Worm (Caenorhabditis elegans): ENCODE data around the gene math-13.

math-13 gene

ce11 chrII:1882705-1883104, 6.9 kb downstream of the math-13 start, which contains the start of gene math-5:
math-5 (minus strand) TSS chrII:1882805.
- TF ChIP-seq med-1 (GFP tag; optimal IDR thresholded peaks at IDR 0.05; ENCODE audit: insufficient read depth) (no peak), klf-2 (GFP tag; conservative IDR thresholded peaks at IDR 0.05) (no peak), ztf-29 (GFP tag; IDR thresholded peaks at IDR 0.05) (no peak)

ce11 chrII:1884635-1885034, 8.9 kb downstream of the math-13 start, which contains the start of gene math-6:
math-6 (minus strand) TSS chrII:1884735.
- TF ChIP-seq flt-1 (GFP tag; IDR thresholded peaks at IDR 0.05) (no peak), cog-1 (tag; optimal IDR thresholded peaks at IDR 0.05) (no peak), tab-1 (GFP tag; IDR thresholded peaks at IDR 0.05) (no peak), med-1 (GFP tag; optimal IDR thresholded peaks at IDR 0.05; ENCODE audit: insufficient read depth) (no peak), ztf-23 (GFP tag; IDR thresholded peaks at IDR 0.05) (no peak), klf-2 (GFP tag; conservative IDR thresholded peaks at IDR 0.05) (no peak), ref-1 (GFP tag; conservative IDR thresholded peaks at IDR 0.05) (no peak), T22C8.4 (GFP tag; IDR thresholded peaks at IDR 0.05) (no peak), ztf-29 (GFP tag; IDR thresholded peaks at IDR 0.05) (no peak)

ce11 chrII:1886379-1886778, 10.6 kb downstream of the math-13 start, which contains the start of gene math-7:
math-7 (minus strand) TSS chrII:1886479.
- TF ChIP-seq med-1 (GFP tag; optimal IDR thresholded peaks at IDR 0.05; ENCODE audit: insufficient read depth): no peak
- TF ChIP-seq cog-1 (tag; optimal IDR thresholded peaks at IDR 0.05): no peak
- TF ChIP-seq tab-1 (GFP tag; IDR thresholded peaks at IDR 0.05): no peak
- TF ChIP-seq klf-2 (GFP tag; conservative IDR thresholded peaks at IDR 0.05): no peak
- TF ChIP-seq flt-1 (GFP tag; IDR thresholded peaks at IDR 0.05): no peak
- no peak for TF ChIP-seq ztf-29 (GFP tag; IDR thresholded peaks at IDR 0.05)

ce11 chrII:1889071-1889470, 13.3 kb downstream of the math-13 start, which contains the start of gene math-8:
math-8 (minus strand) TSS chrII:1889171.
- TF ChIP-seq ztf-23 (GFP tag; IDR thresholded peaks at IDR 0.05) (no peak), flt-1 (GFP tag; IDR thresholded peaks at IDR 0.05) (no peak), ref-1 (GFP tag; conservative IDR thresholded peaks at IDR 0.05) (no peak), ztf-29 (GFP tag; IDR thresholded peaks at IDR 0.05) (no peak), cog-1 (tag; optimal IDR thresholded peaks at IDR 0.05) (no peak), klf-2 (GFP tag; conservative IDR thresholded peaks at IDR 0.05) (no peak), med-1 (GFP tag; optimal IDR thresholded peaks at IDR 0.05; ENCODE audit: insufficient read depth) (no peak), T22C8.4 (GFP tag; IDR thresholded peaks at IDR 0.05) (no peak), tab-1 (GFP tag; IDR thresholded peaks at IDR 0.05) (no peak)

ce11 chrII:1890682-1891081, 14.9 kb downstream of the math-13 start, which contains the start of gene math-9:
math-9 (minus strand) TSS chrII:1890782.
- TF ChIP-seq T22C8.4 (GFP tag; IDR thresholded peaks at IDR 0.05) (no peak), klf-2 (GFP tag; conservative IDR thresholded peaks at IDR 0.05) (no peak), tab-1 (GFP tag; IDR thresholded peaks at IDR 0.05) (no peak), cog-1 (tag; optimal IDR thresholded peaks at IDR 0.05) (no peak), ztf-23 (GFP tag; IDR thresholded peaks at IDR 0.05) (no peak), flt-1 (GFP tag; IDR thresholded peaks at IDR 0.05) (no peak), ref-1 (GFP tag; conservative IDR thresholded peaks at IDR 0.05) (no peak), ztf-29 (GFP tag; IDR thresholded peaks at IDR 0.05) (no peak), med-1 (GFP tag; optimal IDR thresholded peaks at IDR 0.05; ENCODE audit: insufficient read depth) (no peak)

- TF ChIP-seq med-1 (GFP tag; optimal IDR thresholded peaks at IDR 0.05; ENCODE audit: insufficient read depth): no peak
Observed at ce11 chrII:1893912-1894311, 18.2 kb downstream of the math-13 start, which contains the start of gene C16C4.1. C16C4.1 (plus strand) TSS chrII:1894212.

ce11 chrII:1895278-1895677, 19.5 kb downstream of the math-13 start, which contains the start of gene C46F9.5:
C46F9.5 (plus strand) TSS chrII:1895578.
- TF ChIP-seq cog-1 (tag; optimal IDR thresholded peaks at IDR 0.05) (no peak), flt-1 (GFP tag; IDR thresholded peaks at IDR 0.05) (no peak), ztf-23 (GFP tag; IDR thresholded peaks at IDR 0.05) (no peak), ref-1 (GFP tag; conservative IDR thresholded peaks at IDR 0.05) (no peak), med-1 (GFP tag; optimal IDR thresholded peaks at IDR 0.05; ENCODE audit: insufficient read depth) (no peak), tab-1 (GFP tag; IDR thresholded peaks at IDR 0.05) (no peak), ztf-29 (GFP tag; IDR thresholded peaks at IDR 0.05) (no peak), klf-2 (GFP tag; conservative IDR thresholded peaks at IDR 0.05) (no peak), T22C8.4 (GFP tag; IDR thresholded peaks at IDR 0.05) (no peak)

ce11 chrII:1895762-1896161, 20.0 kb downstream of the math-13 start, which contains the start of gene math-25:
math-25 (plus strand) TSS chrII:1896062.
- TF ChIP-seq tab-1 (GFP tag; IDR thresholded peaks at IDR 0.05) (no peak), ref-1 (GFP tag; conservative IDR thresholded peaks at IDR 0.05) (no peak), ztf-29 (GFP tag; IDR thresholded peaks at IDR 0.05) (no peak), cog-1 (tag; optimal IDR thresholded peaks at IDR 0.05) (no peak), med-1 (GFP tag; optimal IDR thresholded peaks at IDR 0.05; ENCODE audit: insufficient read depth) (no peak), klf-2 (GFP tag; conservative IDR thresholded peaks at IDR 0.05) (no peak), ztf-23 (GFP tag; IDR thresholded peaks at IDR 0.05) (no peak), T22C8.4 (GFP tag; IDR thresholded peaks at IDR 0.05) (no peak), flt-1 (GFP tag; IDR thresholded peaks at IDR 0.05) (no peak)

ce11 chrII:1897936-1898335, 22.2 kb downstream of the math-13 start, which contains the start of gene C46F9.6:
C46F9.6 (plus strand) TSS chrII:1898236.
- TF ChIP-seq flt-1 (GFP tag; IDR thresholded peaks at IDR 0.05) (no peak), ztf-29 (GFP tag; IDR thresholded peaks at IDR 0.05) (no peak), tab-1 (GFP tag; IDR thresholded peaks at IDR 0.05) (no peak), T22C8.4 (GFP tag; IDR thresholded peaks at IDR 0.05) (no peak), cog-1 (tag; optimal IDR thresholded peaks at IDR 0.05) (no peak), ref-1 (GFP tag; conservative IDR thresholded peaks at IDR 0.05) (no peak), klf-2 (GFP tag; conservative IDR thresholded peaks at IDR 0.05) (no peak), ztf-23 (GFP tag; IDR thresholded peaks at IDR 0.05) (no peak), med-1 (GFP tag; optimal IDR thresholded peaks at IDR 0.05; ENCODE audit: insufficient read depth) (no peak)

- no peak for TF ChIP-seq tab-1 (GFP tag; IDR thresholded peaks at IDR 0.05)
- no peak for TF ChIP-seq cog-1 (tag; optimal IDR thresholded peaks at IDR 0.05)
- TF ChIP-seq T22C8.4 (GFP tag; IDR thresholded peaks at IDR 0.05): no peak
- no peak for TF ChIP-seq med-1 (GFP tag; optimal IDR thresholded peaks at IDR 0.05; ENCODE audit: insufficient read depth)
- no peak for TF ChIP-seq flt-1 (GFP tag; IDR thresholded peaks at IDR 0.05)
- TF ChIP-seq klf-2 (GFP tag; conservative IDR thresholded peaks at IDR 0.05): no peak
- TF ChIP-seq ztf-23 (GFP tag; IDR thresholded peaks at IDR 0.05): no peak
- TF ChIP-seq ref-1 (GFP tag; conservative IDR thresholded peaks at IDR 0.05): no peak
- TF ChIP-seq ztf-29 (GFP tag; IDR thresholded peaks at IDR 0.05): no peak
Observed at ce11 chrII:1899934-1900333, 24.2 kb downstream of the math-13 start, which contains the start of gene math-24. math-24 (plus strand) TSS chrII:1900234.
